Fruit fly (Drosophila melanogaster) whole organism, embryonic: ENCODE measurements around the gene CG42823.

Experiments
- Abd-B ChIP-seq: fragments of 200-800 bp; sonication (Bioruptor generic); optimal IDR thresholded peaks from 2 replicates; lab custom pipeline; 2018; ENCODE audit warnings: missing biosample characterization, mild to moderate bottlenecking, missing genetic modification characterization, moderate library complexity
- Blimp-1 ChIP-seq: fragments of 200-800 bp; sonication (Bioruptor generic); optimal IDR thresholded peaks from 3 replicates; lab custom pipeline; 2018; ENCODE audit warnings: missing biosample characterization, missing genetic modification characterization, mild to moderate bottlenecking, moderate library complexity, missing genetic modification reagents
- CG1024 ChIP-seq: fragments of 200-800 bp; sonication (Bioruptor generic); IDR thresholded peaks from 2 replicates; pipeline ENCODE4 v1.3.6; 2022; ENCODE audit warnings: missing biosample characterization, missing genetic modification characterization
- CG10267 ChIP-seq: fragments of 200-800 bp; sonication (Bioruptor generic); optimal IDR thresholded peaks from 2 replicates; lab custom pipeline; 2018; ENCODE audit warnings: missing biosample characterization, mild to moderate bottlenecking, missing genetic modification characterization, moderate library complexity
- CG11247 ChIP-seq: fragments of 200-800 bp; sonication (Bioruptor generic); IDR thresholded peaks from 2 replicates; pipeline ENCODE4 v1.3.6; 2022; ENCODE audit warnings: missing biosample characterization, missing genetic modification characterization
- CG11504 ChIP-seq: fragments of 200-800 bp; sonication (Bioruptor generic); optimal IDR thresholded peaks from 3 replicates; lab custom pipeline; 2019; ENCODE audit warnings: missing biosample characterization, mild to moderate bottlenecking, missing genetic modification characterization, moderate library complexity
- CG12391 ChIP-seq: fragments of 200-800 bp; sonication (Bioruptor generic); optimal IDR thresholded peaks from 3 replicates; lab custom pipeline; 2018; ENCODE audit warnings: missing biosample characterization, mild to moderate bottlenecking, missing genetic modification characterization, moderate library complexity
- CG13287 ChIP-seq: fragments of 200-800 bp; sonication (Bioruptor generic); IDR thresholded peaks from 2 replicates; pipeline ENCODE4 v1.3.6; 2022; ENCODE audit warnings: missing biosample characterization, missing genetic modification characterization; ENCODE audit not compliant: partially characterized antibody
- CG14441 ChIP-seq: fragments of 200-800 bp; sonication (Bioruptor generic); IDR thresholded peaks from 2 replicates; pipeline ENCODE4 v1.3.6; 2022; ENCODE audit warnings: missing biosample characterization, missing genetic modification characterization
- CG30403 ChIP-seq: fragments of 200-800 bp; sonication (Bioruptor generic); optimal IDR thresholded peaks from 3 replicates; lab custom pipeline; 2016; ENCODE audit warnings: missing biosample characterization, missing genetic modification characterization
- CG32532 ChIP-seq: fragments of 200-800 bp; sonication (Bioruptor generic); IDR thresholded peaks from 2 replicates; pipeline ENCODE4 v1.3.6; 2022; ENCODE audit warnings: missing biosample characterization, missing genetic modification characterization
- CG6689 ChIP-seq: fragments of 200-800 bp; sonication (Bioruptor generic); IDR thresholded peaks from 2 replicates; pipeline ENCODE4 v1.3.6; 2022; ENCODE audit warnings: missing biosample characterization, missing genetic modification characterization
- CG7839 ChIP-seq: fragments of 200-800 bp; sonication (Bioruptor generic); optimal IDR thresholded peaks from 3 replicates; lab custom pipeline; 2018; ENCODE audit warnings: missing biosample characterization, mild to moderate bottlenecking, missing genetic modification characterization, moderate library complexity
- CG8290 ChIP-seq, 3 experiments: fragments of 200-800 bp; sonication (Bioruptor generic); optimal IDR thresholded peaks; 2 replicates each; lab custom pipeline; 2016 to 2019; ENCODE audit warnings: missing biosample characterization in 3 of 3, missing genetic modification characterization in 3 of 3, mild to moderate bottlenecking in 2 of 3, moderate library complexity in 1 of 3
- CG8359 ChIP-seq: fragments of 200-800 bp; sonication (Bioruptor generic); optimal IDR thresholded peaks from 2 replicates; lab custom pipeline; 2017; ENCODE audit warnings: missing biosample characterization, mild to moderate bottlenecking, missing genetic modification characterization, borderline replicate concordance
- CG9817 ChIP-seq: fragments of 200-800 bp; sonication (Bioruptor generic); optimal IDR thresholded peaks from 2 replicates; lab custom pipeline; 2018; ENCODE audit warnings: missing biosample characterization, mild to moderate bottlenecking, missing genetic modification characterization, moderate library complexity
- Deaf1 ChIP-seq: fragments of 200-800 bp; optimal IDR thresholded peaks from 3 replicates; lab custom pipeline; 2019; ENCODE audit warnings: missing biosample characterization, mild to moderate bottlenecking, missing genetic modification characterization, moderate library complexity
- Ets65A ChIP-seq: fragments of 200-800 bp; sonication (Bioruptor generic); peaks from one replicate; lab custom pipeline; 2016; ENCODE audit warnings: missing biosample characterization, missing genetic modification characterization
- Fer3 ChIP-seq: fragments of 200-800 bp; sonication (Bioruptor generic); optimal IDR thresholded peaks from 2 replicates; lab custom pipeline; 2018; ENCODE audit warnings: missing biosample characterization, mild to moderate bottlenecking, missing genetic modification characterization, moderate library complexity
- Hr78 ChIP-seq, 2 experiments: fragments of 200-800 bp in 1 of 2; fragments of >200 bp in 1 of 2; sonication (Bioruptor generic) in 1 of 2; optimal IDR thresholded peaks; 2 replicates each; lab custom pipeline; 2017 to 2019; ENCODE audit warnings: missing biosample characterization in 2 of 2, missing genetic modification characterization in 2 of 2, mild to moderate bottlenecking in 1 of 2, moderate library complexity in 1 of 2
- Hsf ChIP-seq: fragments of 200-800 bp; sonication (Bioruptor generic); optimal IDR thresholded peaks from 3 replicates; lab custom pipeline; 2016; ENCODE audit warnings: missing biosample characterization, missing genetic modification characterization
- Nf-YC ChIP-seq: fragments of 200-800 bp; optimal IDR thresholded peaks from 3 replicates; lab custom pipeline; 2019; ENCODE audit warnings: missing biosample characterization, mild to moderate bottlenecking, missing genetic modification characterization, moderate library complexity
- Pdp1 ChIP-seq, 2 experiments: fragments of 200-800 bp; sonication (Bioruptor generic); optimal IDR thresholded peaks; 3 replicates each; lab custom pipeline; 2016; ENCODE audit warnings: missing biosample characterization in 2 of 2, missing genetic modification characterization in 2 of 2, mild to moderate bottlenecking in 1 of 2, moderate library complexity in 1 of 2
- Stat92E ChIP-seq, 3 experiments: fragments of >200 bp in 2 of 3; fragments of 200-800 bp in 1 of 3; sonication (Bioruptor generic) in 1 of 3; optimal IDR thresholded peaks; 2 replicates each; lab custom pipeline; 2017 to 2019; ENCODE audit warnings: missing biosample characterization in 3 of 3, missing genetic modification characterization in 3 of 3, mild to moderate bottlenecking in 1 of 3, moderate library complexity in 1 of 3
- TFAM ChIP-seq: fragments of 200-800 bp; sonication (Bioruptor generic); optimal IDR thresholded peaks from 2 replicates; lab custom pipeline; 2017; ENCODE audit warnings: missing biosample characterization, missing genetic modification characterization, inconsistent platforms
- Trl ChIP-seq, 3 experiments: fragments of >200 bp in 2 of 3; fragments of 200-800 bp in 1 of 3; sonication (Bioruptor generic) in 1 of 3; optimal IDR thresholded peaks; 2 replicates in 1 of 3; 3 replicates in 2 of 3; lab custom pipeline; 2016 to 2017; ENCODE audit warnings: missing biosample characterization in 1 of 3, missing genetic modification characterization in 1 of 3
- Usf ChIP-seq: fragments of 200-800 bp; sonication (Bioruptor generic); optimal IDR thresholded peaks from 2 replicates; lab custom pipeline; 2017; ENCODE audit warnings: missing genotype, missing biosample characterization, missing genetic modification characterization
- abd-A ChIP-seq: fragments of 200-800 bp; sonication (Bioruptor generic); optimal IDR thresholded peaks from 3 replicates; lab custom pipeline; 2019; ENCODE audit warnings: missing biosample characterization, mild to moderate bottlenecking, missing genetic modification characterization, moderate library complexity
- ac ChIP-seq: fragments of 200-800 bp; sonication (Bioruptor generic); optimal IDR thresholded peaks from 3 replicates; lab custom pipeline; 2017; ENCODE audit warnings: missing biosample characterization, mild to moderate bottlenecking, missing genetic modification characterization
- ash1 ChIP-seq: fragments of 200-800 bp; sonication (Bioruptor generic); optimal IDR thresholded peaks from 2 replicates; lab custom pipeline; 2018; ENCODE audit warnings: missing biosample characterization, mild to moderate bottlenecking, missing genetic modification characterization
- bcd ChIP-seq: fragments of 200-800 bp; sonication (Bioruptor generic); optimal IDR thresholded peaks from 2 replicates; lab custom pipeline; 2017; ENCODE audit warnings: missing biosample characterization, mild to moderate bottlenecking, missing genetic modification characterization
- caup ChIP-seq: fragments of 200-800 bp; sonication (Bioruptor generic); optimal IDR thresholded peaks from 3 replicates; lab custom pipeline; 2017; ENCODE audit warnings: missing biosample characterization, mild to moderate bottlenecking, missing genetic modification characterization, moderate library complexity; ENCODE audit not compliant: severe bottlenecking
- chinmo ChIP-seq: fragments of 200-800 bp; sonication (Bioruptor generic); IDR thresholded peaks from 4 replicates; pipeline ENCODE4 v1.3.6; 2022; ENCODE audit warnings: missing biosample characterization, missing genetic modification characterization; ENCODE audit not compliant: partially characterized antibody
- crc ChIP-seq: fragments of 200-800 bp; sonication (Bioruptor generic); optimal IDR thresholded peaks from 2 replicates; lab custom pipeline; 2016; ENCODE audit warnings: missing biosample characterization, missing genetic modification characterization
- dati ChIP-seq: fragments of 200-800 bp; sonication (Bioruptor generic); IDR thresholded peaks from 2 replicates; pipeline ENCODE4 v1.3.6; 2022; ENCODE audit warnings: missing biosample characterization, missing genetic modification characterization
- dmrt99B ChIP-seq: fragments of 200-800 bp; sonication (Bioruptor generic); optimal IDR thresholded peaks from 2 replicates; lab custom pipeline; 2018; ENCODE audit warnings: missing biosample characterization, mild to moderate bottlenecking, missing genetic modification characterization, moderate library complexity
- ftz-f1 ChIP-seq: fragments of 200-800 bp; sonication (Bioruptor generic); optimal IDR thresholded peaks from 2 replicates; lab custom pipeline; 2016; ENCODE audit warnings: missing biosample characterization, missing genetic modification characterization
- kni ChIP-seq: fragments of 200-800 bp; sonication (Bioruptor generic); optimal IDR thresholded peaks from 3 replicates; lab custom pipeline; 2017; ENCODE audit warnings: mild to moderate bottlenecking, missing biosample characterization, missing genetic modification reagents, missing genetic modification characterization
- lab ChIP-seq: fragments of 200-800 bp; sonication (Bioruptor generic); optimal IDR thresholded peaks from 3 replicates; lab custom pipeline; 2017; ENCODE audit warnings: missing biosample characterization, missing genetic modification characterization, mild to moderate bottlenecking, moderate library complexity, missing genetic modification reagents
- prd ChIP-seq, 3 experiments: fragments of >200 bp in 2 of 3; fragments of 200-800 bp in 1 of 3; sonication (Bioruptor generic) in 1 of 3; optimal IDR thresholded peaks in 2 of 3; IDR thresholded peaks in 1 of 3; 2 replicates in 2 of 3; 3 replicates in 1 of 3; pipeline versions ENCODE4 v1.3.6 to Lab custom; 2017 to 2022; ENCODE audit warnings: missing biosample characterization in 1 of 3, missing genetic modification characterization in 1 of 3
- ranshi ChIP-seq: fragments of 200-800 bp; sonication (Bioruptor generic); IDR thresholded peaks from 2 replicates; pipeline ENCODE4 v1.3.6; 2022; ENCODE audit warnings: missing biosample characterization, missing genetic modification characterization
- sr ChIP-seq: fragments of 200-800 bp; sonication (Bioruptor generic); IDR thresholded peaks from 3 replicates; pipeline ENCODE4 v1.3.6; 2022; ENCODE audit warnings: missing biosample characterization, missing genetic modification characterization
- vvl ChIP-seq: fragments of 200-800 bp; sonication (Bioruptor generic); IDR thresholded peaks from 2 replicates; pipeline ENCODE4 v1.3.6; 2022; ENCODE audit warnings: missing biosample characterization, missing genetic modification characterization
- wek ChIP-seq: fragments of 200-800 bp; sonication (Bioruptor generic); optimal IDR thresholded peaks from 3 replicates; lab custom pipeline; 2018; ENCODE audit warnings: missing biosample characterization, mild to moderate bottlenecking, missing genetic modification characterization, moderate library complexity
- yki ChIP-seq: fragments of >200 bp; optimal IDR thresholded peaks from 3 replicates; lab custom pipeline; 2018
- zfh2 ChIP-seq: fragments of 200-800 bp; sonication (Bioruptor generic); optimal IDR thresholded peaks from 2 replicates; lab custom pipeline; 2016; ENCODE audit warnings: missing biosample characterization, missing genetic modification characterization

CG42823 gene

DNA sequence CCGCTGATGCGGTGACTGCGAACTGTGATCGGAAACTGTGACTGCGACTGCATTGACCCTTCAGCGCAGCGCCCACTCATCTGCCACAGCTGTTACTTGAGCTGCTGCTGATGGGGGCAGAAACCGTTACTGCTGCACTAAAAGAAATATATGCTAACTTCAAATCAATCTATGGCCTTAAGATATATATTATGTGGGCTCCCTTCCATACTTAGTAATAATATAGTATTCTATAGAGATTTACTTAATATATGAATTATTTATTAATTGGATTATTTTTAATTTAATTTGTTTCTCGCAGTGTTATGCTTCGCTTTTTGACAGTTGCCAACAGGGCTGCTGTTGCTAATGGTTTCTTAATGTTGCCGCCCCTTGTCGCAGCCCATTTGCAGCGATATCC, 25.9 kb downstream of the CG42823 start (continued):
- peak; percentile 19; the same call in 1 of the 2 replicates for TF ChIP-seq CG1024
- no peak for TF ChIP-seq ash1 (GFP tag; lab: Kevin White, UChicago)
- TF ChIP-seq caup (GFP tag; lab: Kevin White, UChicago): no peak
- TF ChIP-seq CG11504 (tag; lab: Kevin White, UChicago): peak; percentile 48
- TF ChIP-seq Abd-B: no peak
- no peak for TF ChIP-seq Usf (GFP tag; lab: Kevin White, UChicago)
- peak; percentile 35 for TF ChIP-seq CG7839 (tag; lab: Kevin White, UChicago)
- TF ChIP-seq dati (GFP tag; lab: Robert Waterston, UW): no peak

DNA sequence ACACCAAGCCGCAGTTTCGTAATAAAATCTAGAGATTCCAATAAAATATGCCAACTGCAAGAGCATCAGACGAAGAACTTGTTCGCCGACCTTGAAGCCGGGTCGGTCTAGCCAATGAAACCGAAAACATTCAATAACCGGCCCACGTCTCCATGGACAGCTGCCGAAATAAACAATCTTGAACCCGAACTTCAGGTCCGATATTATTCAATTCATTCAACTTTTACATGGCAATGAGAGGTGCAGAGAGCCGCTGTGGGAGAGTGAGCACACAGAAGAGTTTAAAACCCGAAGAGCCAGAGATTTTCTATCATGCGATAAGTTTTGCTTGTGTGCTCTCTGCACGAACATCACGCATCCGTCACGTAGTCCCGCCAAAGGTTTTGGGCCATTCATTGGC, 27.4 kb downstream of the CG42823 start:
- TF ChIP-seq Blimp-1 (peak; percentile 97), CG13287 (GFP tag; lab: Robert Waterston, UW) (peak; percentile 16; the same call in 1 of the 2 replicates), Ets65A (GFP tag; lab: Kevin White, UChicago) (peak; percentile 2), vvl (peak; percentile 45; the same call in 1 of the 2 replicates), CG6689 (GFP tag; lab: Robert Waterston, UW) (no peak), crc (no peak), chinmo (GFP tag; lab: Robert Waterston, UW) (peak; percentile 92), ftz-f1 (GFP tag; lab: Kevin White, UChicago) (peak; percentile 67), Stat92E (GFP tag; optimal IDR thresholded peaks at IDR 0.05; lab: Kevin White, UChicago) (no peak), lab (GFP tag; lab: Kevin White, UChicago) (no peak), Pdp1 (GFP tag; optimal IDR thresholded peaks at IDR 0.05; lab: Kevin White, UChicago) (peak in 1 of 2 experiments; percentile 43), yki (lab: Kevin White, UChicago) (no peak), Hsf (GFP tag; lab: Kevin White, UChicago) (no peak), Fer3 (tag; lab: Kevin White, UChicago) (no peak), CG30403 (GFP tag; lab: Kevin White, UChicago) (no peak), ac (no peak), sr (0 out of 3 replicates have a peak, but pooled peaks have one; percentile 25), abd-A (tag; lab: Kevin White, UChicago) (peak; percentile 50), Nf-YC (peak; percentile 37), CG12391 (tag; lab: Kevin White, UChicago) (no peak), Trl (optimal IDR thresholded peaks at IDR 0.05; lab: Kevin White, UChicago) (peak; percentile 64 to 75), Trl (GFP tag; optimal IDR thresholded peaks at IDR 0.05; lab: Kevin White, UChicago) (no peak), Hr78 (GFP tag; optimal IDR thresholded peaks at IDR 0.05; lab: Kevin White, UChicago) (peak in 1 of 2 experiments; percentile 37), wek (GFP tag; lab: Kevin White, UChicago) (no peak), Deaf1 (tag; lab: Kevin White, UChicago) (peak; percentile 75)

dm6 chr3R:17371094-17371493, 33.8 kb downstream of the CG42823 start:
- TF ChIP-seq CG8290 (GFP tag; optimal IDR thresholded peaks at IDR 0.05; lab: Kevin White, UChicago): no peak
- peak in 1 of 2 experiments; percentile 64 for TF ChIP-seq CG8290 (tag; optimal IDR thresholded peaks at IDR 0.05; lab: Kevin White, UChicago)
- TF ChIP-seq crc: no peak
- TF ChIP-seq CG32532 (GFP tag; lab: Robert Waterston, UW): peak; percentile 69
- peak; percentile 24 for TF ChIP-seq CG9817 (tag; lab: Kevin White, UChicago)
- no peak for TF ChIP-seq prd (optimal IDR thresholded peaks at IDR 0.05; lab: Kevin White, UChicago)
- TF ChIP-seq prd (GFP tag; IDR thresholded peaks at IDR 0.05; lab: Robert Waterston, UW): no peak
- peak; percentile 49 for TF ChIP-seq dmrt99B (tag; lab: Kevin White, UChicago)
- TF ChIP-seq ranshi (GFP tag; lab: Robert Waterston, UW): no peak; the same call in 1 of the 2 replicates
- no peak for TF ChIP-seq CG30403 (GFP tag; lab: Kevin White, UChicago)
- no peak for TF ChIP-seq CG10267
- TF ChIP-seq bcd (GFP tag; lab: Kevin White, UChicago): peak; percentile 16
- TF ChIP-seq CG14441 (GFP tag; lab: Robert Waterston, UW): 0 out of 2 replicates have a peak, but pooled peaks have one; percentile 13
- no peak for TF ChIP-seq CG8359
- peak; percentile 3 for TF ChIP-seq zfh2 (GFP tag; lab: Kevin White, UChicago)
- no peak for TF ChIP-seq kni
- no peak for TF ChIP-seq TFAM (GFP tag; lab: Kevin White, UChicago)
- 0 out of 2 replicates have a peak, but pooled peaks have one; percentile 21 for TF ChIP-seq CG11247 (GFP tag; lab: Robert Waterston, UW)
